Fruit fly (Drosophila melanogaster) whole organism, wandering third instar larva: Measurements from ENCODE around the gene CG32820.
"Not testable (repeated sequence)": the region's sequence is repeated elsewhere in the genome, so short reads cannot be mapped to it uniquely, and the experiment has no call there.

Experiments
- Abd-B ChIP-seq: fragments of >200 bp; optimal IDR thresholded peaks from 2 replicates; lab custom pipeline; 2017; ENCODE audit warnings: missing biosample characterization, missing genetic modification characterization
- CG9705 ChIP-seq: fragments of 200-800 bp; sonication (Bioruptor generic); optimal IDR thresholded peaks from 2 replicates; lab custom pipeline; 2018; ENCODE audit warnings: missing biosample characterization, mild to moderate bottlenecking, missing genetic modification characterization
- CrebA ChIP-seq: fragments of 200-800 bp; sonication (Bioruptor generic); optimal IDR thresholded peaks from 2 replicates; lab custom pipeline; 2016; ENCODE audit warnings: missing biosample characterization, mild to moderate bottlenecking, missing genetic modification characterization, borderline replicate concordance
- GATAd ChIP-seq: sonication (Bioruptor generic); optimal IDR thresholded peaks from 2 replicates; lab custom pipeline; 2016; ENCODE audit warnings: missing biosample characterization, missing genetic modification characterization
- HLH106 ChIP-seq: fragments of 200-800 bp; optimal IDR thresholded peaks from 3 replicates; lab custom pipeline; 2019; ENCODE audit warnings: missing biosample characterization, mild to moderate bottlenecking, missing genetic modification characterization, moderate library complexity
- Hnf4 ChIP-seq: fragments of 200-800 bp; sonication (Bioruptor generic); optimal IDR thresholded peaks from 2 replicates; lab custom pipeline; 2016; ENCODE audit warnings: missing biosample characterization, mild to moderate bottlenecking, missing genetic modification characterization
- Hr83 ChIP-seq: fragments of 200-300 bp; sonication (Bioruptor generic); optimal IDR thresholded peaks from 2 replicates; lab custom pipeline; 2016; ENCODE audit warnings: missing biosample characterization, mild to moderate bottlenecking, missing genetic modification characterization, moderate library complexity; ENCODE audit not compliant: poor library complexity, severe bottlenecking
- Jra ChIP-seq: sonication (Bioruptor generic); optimal IDR thresholded peaks from 2 replicates; lab custom pipeline; 2016; ENCODE audit warnings: missing biosample characterization, missing genetic modification characterization
- Mio ChIP-seq: sonication (Bioruptor generic); optimal IDR thresholded peaks from 2 replicates; lab custom pipeline; 2016; ENCODE audit warnings: missing biosample characterization, missing genetic modification characterization
- Myc ChIP-seq: fragments of >200 bp; optimal IDR thresholded peaks from 2 replicates; lab custom pipeline; 2017
- OdsH ChIP-seq: fragments of 200-800 bp; sonication (Bioruptor generic); optimal IDR thresholded peaks from 2 replicates; lab custom pipeline; 2016; ENCODE audit warnings: missing biosample characterization, mild to moderate bottlenecking, missing genetic modification characterization
- Sp1 ChIP-seq: fragments of 200-800 bp; sonication (Bioruptor generic); optimal IDR thresholded peaks from 3 replicates; lab custom pipeline; 2019; ENCODE audit warnings: missing biosample characterization, mild to moderate bottlenecking, missing genetic modification characterization, moderate library complexity
- br ChIP-seq: fragments of 200-800 bp; sonication (Bioruptor generic); optimal IDR thresholded peaks from 2 replicates; lab custom pipeline; 2016; ENCODE audit warnings: missing biosample characterization, missing genetic modification characterization
- brk ChIP-seq: fragments of 200-800 bp; sonication (Bioruptor generic); optimal IDR thresholded peaks from 2 replicates; lab custom pipeline; 2016; ENCODE audit warnings: missing biosample characterization, mild to moderate bottlenecking, missing genetic modification characterization
- dmrt93B ChIP-seq: fragments of 200-800 bp; sonication (Bioruptor generic); optimal IDR thresholded peaks from 2 replicates; lab custom pipeline; 2018; ENCODE audit warnings: missing biosample characterization, mild to moderate bottlenecking, missing genetic modification characterization
- dsf ChIP-seq: sonication (Bioruptor generic); optimal IDR thresholded peaks from 2 replicates; lab custom pipeline; 2016; ENCODE audit warnings: missing biosample characterization, missing genetic modification characterization, borderline replicate concordance
- ey ChIP-seq: fragments of 200-800 bp; sonication (Bioruptor generic); optimal IDR thresholded peaks from 2 replicates; lab custom pipeline; 2016; ENCODE audit warnings: missing biosample characterization, missing genetic modification characterization
- fru ChIP-seq: fragments of 200-800 bp; sonication (Bioruptor generic); optimal IDR thresholded peaks from 3 replicates; lab custom pipeline; 2016; ENCODE audit warnings: missing biosample characterization, mild to moderate bottlenecking, missing genetic modification characterization
- h ChIP-seq: fragments of 200-800 bp; sonication (Bioruptor generic); optimal IDR thresholded peaks from 3 replicates; lab custom pipeline; 2016; ENCODE audit warnings: missing biosample characterization, mild to moderate bottlenecking, missing genetic modification characterization
- lola ChIP-seq: fragments of >200 bp; optimal IDR thresholded peaks from 2 replicates; lab custom pipeline; 2017; ENCODE audit warnings: missing biosample characterization, missing genetic modification characterization
- rgr ChIP-seq: fragments of 200-800 bp; sonication (Bioruptor generic); optimal IDR thresholded peaks from 3 replicates; lab custom pipeline; 2016; ENCODE audit warnings: missing biosample characterization, mild to moderate bottlenecking, missing genetic modification characterization
- sage ChIP-seq: fragments of 200-800 bp; sonication (Bioruptor generic); optimal IDR thresholded peaks from 2 replicates; lab custom pipeline; 2016; ENCODE audit warnings: missing biosample characterization, mild to moderate bottlenecking, missing genetic modification characterization
- sv ChIP-seq: fragments of 200-800 bp; sonication (Bioruptor generic); optimal IDR thresholded peaks from 3 replicates; lab custom pipeline; 2016; ENCODE audit warnings: missing biosample characterization, missing genetic modification characterization
- tai ChIP-seq: sonication (Bioruptor generic); optimal IDR thresholded peaks from 2 replicates; lab custom pipeline; 2016; ENCODE audit warnings: missing biosample characterization, missing genetic modification characterization
- usp ChIP-seq: fragments of >200 bp; optimal IDR thresholded peaks from 2 replicates; lab custom pipeline; 2017; ENCODE audit warnings: missing biosample characterization, missing genetic modification characterization
- woc ChIP-seq: sonication (Bioruptor generic); optimal IDR thresholded peaks from 2 replicates; lab custom pipeline; 2016; ENCODE audit warnings: missing biosample characterization, mild to moderate bottlenecking, missing genetic modification characterization

CG32820 gene

dm6 chrX:21629482-21630159, 14.6 kb upstream of the CG32820 start, which contains the start of gene DIP1 (continued):
- TF ChIP-seq Hnf4: peak; percentile 64
- no peak for TF ChIP-seq lola (GFP tag; lab: Kevin White, UChicago)
- peak; percentile 28 for TF ChIP-seq tai
- no peak for TF ChIP-seq dsf (GFP tag; lab: Kevin White, UChicago)
- TF ChIP-seq Mio: no peak
- TF ChIP-seq sage (GFP tag; lab: Kevin White, UChicago): no peak
- TF ChIP-seq ey (GFP tag; lab: Kevin White, UChicago): peak; percentile 63
- no peak for TF ChIP-seq GATAd (GFP tag; lab: Kevin White, UChicago)
- peak; percentile 72 for TF ChIP-seq h (GFP tag; lab: Kevin White, UChicago)
- TF ChIP-seq CG9705 (GFP tag; lab: Kevin White, UChicago): no peak
- peak; percentile 47 for TF ChIP-seq woc (GFP tag; lab: Kevin White, UChicago)
- TF ChIP-seq Jra (GFP tag; lab: Kevin White, UChicago): peak; percentile 40
- no peak for TF ChIP-seq Abd-B (GFP tag; lab: Kevin White, UChicago)
- TF ChIP-seq sv: no peak
- peak; percentile 60 for TF ChIP-seq brk
- TF ChIP-seq HLH106: peak; percentile 13
- TF ChIP-seq OdsH: peak; percentile 66
- peak; percentile 67 for TF ChIP-seq rgr

dm6 chrX:21623641-21624040, 8.6 kb upstream of the CG32820 start, which contains the start of gene CG32500:
TSS of gene CG32500 (minus strand) at chrX:21623750.
- not testable (repeated sequence) for TF ChIP-seq tai; Jra (GFP tag; lab: Kevin White, UChicago); fru (GFP tag; lab: Kevin White, UChicago)
- TF ChIP-seq, all 38 proteins: peak for 0; not testable (repeated sequence) for 38

DNA sequence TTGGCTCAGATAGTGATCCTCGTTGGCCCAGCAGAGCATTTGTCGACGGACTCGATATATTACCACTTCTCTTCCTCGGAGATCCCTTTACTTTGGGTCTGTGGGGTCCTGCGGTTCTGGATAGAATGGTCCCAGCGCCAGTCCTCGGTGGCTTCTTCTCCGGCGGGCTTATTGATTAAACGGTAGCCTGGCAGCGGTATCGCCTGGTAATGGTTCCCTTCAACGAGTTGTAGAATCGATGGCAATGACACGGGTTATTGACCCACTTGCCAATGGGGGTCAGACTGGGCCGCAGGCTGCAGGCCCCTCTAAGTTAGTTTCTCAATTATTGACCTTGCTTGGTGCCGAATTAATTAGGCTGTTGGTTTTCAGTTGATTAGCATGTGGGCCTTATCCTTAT, 6.0 kb upstream of the CG32820 start, which contains the start of gene CG32819:
CG32819 (minus strand) TSS at position 101 of the 400 bp plus-strand sequence.
- TF ChIP-seq Abd-B, dmrt93B, Sp1 (GFP tag; lab: Kevin White, UChicago): not testable (repeated sequence)

dm6 chrX:21617517-21617916, 2.5 kb upstream of the CG32820 start, which contains the start of gene CG32857:
TSS of gene CG32857 (minus strand) at chrX:21617617.
- not testable (repeated sequence) for TF ChIP-seq Hr83 (GFP tag; lab: Kevin White, UChicago); Myc (lab: Kevin White, UChicago); CG9705 (GFP tag; lab: Kevin White, UChicago)

DNA sequence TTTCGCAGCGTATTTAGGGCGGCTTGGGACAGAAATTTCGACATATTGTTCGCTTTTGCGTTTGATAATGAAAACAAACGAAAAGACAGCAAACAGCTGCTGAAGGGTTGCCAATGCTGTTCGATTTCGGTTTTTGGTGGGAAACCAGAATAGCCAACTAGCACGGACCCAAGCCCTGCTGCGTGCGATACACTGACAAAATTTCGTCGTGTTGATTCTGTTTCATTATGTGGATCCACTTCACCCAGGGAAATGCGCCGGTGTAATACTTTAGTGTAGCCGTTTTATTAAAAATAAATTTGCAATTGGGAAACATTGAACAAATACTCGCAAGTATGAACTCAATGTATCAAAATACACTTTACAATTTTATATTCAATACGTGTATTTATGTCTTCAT, 3.6 kb downstream of the CG32820 start, which contains the start of gene CG33502:
CG33502 (minus strand) TSS at position 101 of the 400 bp plus-strand sequence.
- not testable (repeated sequence) for TF ChIP-seq lola (GFP tag; lab: Kevin White, UChicago); OdsH; usp (GFP tag; lab: Kevin White, UChicago)

- not testable (repeated sequence) for TF ChIP-seq Abd-B, dsf, br (GFP tag; lab: Kevin White, UChicago)
Measured at dm6 chrX:21608820-21609219, 6.2 kb downstream of the CG32820 start, which contains the start of gene CG17450. TSS of gene CG17450 (minus strand) at chrX:21608920.

DNA sequence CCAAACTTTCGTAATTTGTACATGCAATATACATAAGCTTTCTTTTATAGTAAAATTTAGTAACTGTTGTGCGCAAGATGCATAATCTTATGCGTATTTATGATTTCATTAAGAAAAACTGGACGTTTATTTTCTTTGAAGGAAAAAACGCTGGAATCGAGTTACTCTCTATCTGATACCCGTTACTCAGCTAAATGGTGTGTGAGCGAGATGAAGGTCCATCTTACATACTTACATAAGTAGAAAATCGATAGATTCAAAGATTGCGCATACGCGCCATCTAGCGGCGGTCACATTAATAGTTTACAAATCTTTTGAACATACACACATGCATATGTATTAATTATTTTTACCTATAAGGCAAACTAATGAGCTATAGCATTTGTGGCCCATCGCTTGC, 9.5 kb downstream of the CG32820 start:
- no peak for TF ChIP-seq sage (GFP tag; lab: Kevin White, UChicago)
- no peak for TF ChIP-seq CrebA (GFP tag; lab: Kevin White, UChicago)
- no peak for TF ChIP-seq CG9705 (GFP tag; lab: Kevin White, UChicago)
